Worm (Caenorhabditis elegans) whole organism, late embryonic: ENCODE data around the gene T17A3.12.

Experiments
- ets-4 ChIP-seq: sonication (generic microtip); optimal IDR thresholded peaks from 2 replicates; lab custom pipeline; 2016; ENCODE audit warnings: missing genetic modification characterization, missing compliant biosample characterization
- eyg-1 ChIP-seq: sonication (generic microtip); optimal IDR thresholded peaks from 2 replicates; lab custom pipeline; 2016; ENCODE audit warnings: missing genotype, missing genetic modification characterization, missing compliant biosample characterization
- lin-11 ChIP-seq: fragments of 200-800 bp; sonication (Bioruptor generic); optimal IDR thresholded peaks from 2 replicates; lab custom pipeline; 2018; ENCODE audit warnings: mild to moderate bottlenecking, missing genetic modification characterization, missing compliant biosample characterization

ce11 chrIII:191803-192202 lies 46.8 kb upstream of the T17A3.12 start, which contains the start of gene sec-20:
- TF ChIP-seq eyg-1 (tag; lab: Kevin White, UChicago) (no peak), ets-4 (tag; lab: Kevin White, UChicago) (no peak), lin-11 (tag; lab: Kevin White, UChicago) (no peak)
